Fruit fly (Drosophila melanogaster): ENCODE data around the gene CG1299.

- TF ChIP-seq psq (optimal IDR thresholded peaks at IDR 0.05) (no peak), h (optimal IDR thresholded peaks at IDR 0.05) (no peak), ttk (optimal IDR thresholded peaks at IDR 0.05) (no peak), Sin3A (optimal IDR thresholded peaks at IDR 0.05) (no peak), insv (optimal IDR thresholded peaks at IDR 0.05) (no peak)
These were observed at the start of gene CG1299 for dm6 chr3L:4148406-4148975.

Measured in Kc167 (cell line).